Worm (Caenorhabditis elegans) whole organism, L2 larva: Measurements from ENCODE around the gene act-2.

ENCODE experiments used
- elt-3 ChIP-seq: sonication (generic microtip); optimal IDR thresholded peaks from 2 replicates; lab custom pipeline; 2017; ENCODE audit warnings: missing biosample characterization, missing genetic modification characterization
- lin-13 ChIP-seq: fragments of 150-350 bp; optimal IDR thresholded peaks from 2 replicates; lab custom pipeline; 2014; ENCODE audit warnings: missing biosample characterization, missing genetic modification reagents, missing genetic modification characterization
- nhr-10 ChIP-seq: sonication (generic microtip); optimal IDR thresholded peaks from 2 replicates; lab custom pipeline; 2017; ENCODE audit warnings: missing biosample characterization, missing genetic modification characterization
- nhr-11 ChIP-seq: fragments of 150-350 bp; optimal IDR thresholded peaks from 2 replicates; lab custom pipeline; 2014; ENCODE audit warnings: missing biosample characterization, missing genetic modification characterization
- nhr-237 ChIP-seq: fragments of 150-350 bp; optimal IDR thresholded peaks from 2 replicates; lab custom pipeline; 2014; ENCODE audit warnings: missing biosample characterization, missing genetic modification characterization
- nhr-77 ChIP-seq: fragments of 150-350 bp; optimal IDR thresholded peaks from 2 replicates; lab custom pipeline; 2014; ENCODE audit warnings: missing biosample characterization, missing genetic modification characterization
- skn-1 ChIP-seq: sonication (generic microtip); optimal IDR thresholded peaks from 2 replicates; lab custom pipeline; 2017; ENCODE audit warnings: missing biosample characterization, missing genetic modification characterization
- snpc-4 ChIP-seq: fragments of 150-350 bp; optimal IDR thresholded peaks from 2 replicates; lab custom pipeline; 2014; ENCODE audit warnings: missing biosample characterization, missing genetic modification characterization
- ztf-4 ChIP-seq: fragments of 150-350 bp; optimal IDR thresholded peaks from 2 replicates; lab custom pipeline; 2014; ENCODE audit warnings: missing biosample characterization, missing genetic modification characterization

DNA sequence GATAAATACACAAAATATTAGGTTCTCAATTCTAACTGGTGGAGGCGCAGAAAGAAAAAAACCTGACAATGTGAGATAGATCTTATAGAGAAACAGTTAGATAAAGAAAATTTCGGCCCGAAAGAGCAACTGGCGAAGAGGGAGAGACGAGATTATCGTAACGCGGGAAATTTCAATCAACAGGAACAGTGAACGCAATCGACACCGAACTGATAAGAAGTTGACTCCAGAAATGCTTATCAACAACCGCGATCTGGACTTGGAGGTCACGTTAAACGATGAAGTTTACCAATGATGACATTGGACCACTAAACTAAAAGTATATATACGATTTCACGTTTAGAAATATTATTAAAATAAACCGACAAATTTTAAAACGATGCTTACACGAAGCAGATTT lies 1.6 kb downstream of the act-2 start:
- TF ChIP-seq nhr-77 (tag; lab: Kevin White, UChicago) (no peak), nhr-237 (no peak), ztf-4 (tag; lab: Kevin White, UChicago) (peak; percentile 77), snpc-4 (tag; lab: Kevin White, UChicago) (no peak), elt-3 (no peak), skn-1 (tag; lab: Kevin White, UChicago) (no peak), nhr-10 (no peak), lin-13 (GFP tag; lab: Kevin White, UChicago) (peak; percentile 32), nhr-11 (tag; lab: Kevin White, UChicago) (no peak)
